Worm (Caenorhabditis elegans): ENCODE data around the gene ced-11.

ced-11 gene

DNA sequence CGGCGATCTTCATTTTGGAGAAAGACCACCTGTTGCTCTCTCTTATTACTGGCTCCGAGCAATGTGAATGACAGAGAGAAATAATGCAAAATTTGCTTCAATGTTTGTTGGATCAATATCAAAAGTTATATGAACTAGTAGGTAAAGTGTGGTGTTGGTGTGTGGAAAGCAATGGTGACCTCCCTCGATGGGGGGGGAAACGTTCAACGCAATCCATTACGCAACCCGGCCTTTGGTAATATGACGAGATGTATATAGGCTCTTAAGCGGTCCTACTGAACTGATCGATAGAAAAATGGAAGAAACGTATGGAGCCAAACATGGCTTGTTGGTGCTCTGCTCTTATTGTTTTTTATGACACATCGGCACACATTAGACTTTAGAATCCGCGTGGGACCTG lies 9.6 kb upstream of the ced-11 start:
- TF ChIP-seq cog-1 (tag; optimal IDR thresholded peaks at IDR 0.05): no peak
- no peak for TF ChIP-seq klf-2 (GFP tag; conservative IDR thresholded peaks at IDR 0.05)
- no peak for TF ChIP-seq flt-1 (GFP tag; IDR thresholded peaks at IDR 0.05)
- TF ChIP-seq ztf-29 (GFP tag; IDR thresholded peaks at IDR 0.05): no peak
- no peak for TF ChIP-seq ztf-23 (GFP tag; IDR thresholded peaks at IDR 0.05)
- no peak for TF ChIP-seq ref-1 (GFP tag; conservative IDR thresholded peaks at IDR 0.05)
- no peak for TF ChIP-seq med-1 (GFP tag; optimal IDR thresholded peaks at IDR 0.05; ENCODE audit: insufficient read depth)
- TF ChIP-seq tab-1 (GFP tag; IDR thresholded peaks at IDR 0.05): no peak
- TF ChIP-seq T22C8.4 (GFP tag; IDR thresholded peaks at IDR 0.05): no peak; the same call in 1 of the 2 replicates

DNA sequence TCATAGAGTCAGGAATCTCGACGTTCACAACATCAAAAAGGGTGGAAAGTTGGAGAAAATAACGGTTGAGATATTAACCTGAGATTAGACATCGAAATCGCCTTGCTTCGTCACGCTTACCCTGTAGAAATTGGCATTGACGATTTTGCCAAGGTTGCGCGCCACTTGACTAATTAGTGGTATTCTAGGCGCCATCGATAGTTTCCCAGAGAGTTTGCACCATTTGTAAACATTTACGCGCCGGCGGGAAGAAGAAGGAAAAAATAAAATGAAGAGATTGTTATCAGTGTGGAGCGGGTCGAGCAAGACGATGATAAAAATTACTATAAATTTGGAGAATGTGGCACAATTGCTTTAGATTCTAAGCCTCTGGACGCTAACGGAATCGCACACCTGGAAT lies 9.1 kb upstream of the ced-11 start:
- TF ChIP-seq ztf-23 (GFP tag; IDR thresholded peaks at IDR 0.05): no peak

DNA sequence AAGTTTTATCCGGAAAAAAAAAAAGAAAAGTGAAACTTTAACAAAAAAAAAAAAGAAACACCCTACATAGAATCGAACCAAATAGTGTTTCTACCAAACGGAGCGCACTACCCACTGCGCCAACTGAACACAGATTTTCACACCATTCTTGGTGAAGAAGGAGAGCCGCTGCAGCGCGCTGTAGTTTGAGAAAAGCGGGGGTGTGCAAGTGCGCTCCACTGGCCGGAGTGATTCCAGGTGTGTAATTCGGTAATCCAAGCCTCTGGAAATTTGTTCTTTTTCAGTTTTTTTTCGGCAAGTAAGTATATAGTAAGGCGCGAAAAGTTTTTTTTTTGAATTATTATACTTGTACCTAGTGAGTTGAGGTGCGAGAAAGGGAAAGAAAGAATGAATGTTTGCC lies 8.4 kb upstream of the ced-11 start:
- 0 out of 2 replicates have a peak, but pooled peaks have one; percentile 43 for TF ChIP-seq klf-2 (GFP tag; conservative IDR thresholded peaks at IDR 0.05)
- peak; percentile 28; the same call in 1 of the 2 replicates for TF ChIP-seq ztf-29 (GFP tag; IDR thresholded peaks at IDR 0.05)
- peak; percentile 87 for TF ChIP-seq flt-1 (GFP tag; IDR thresholded peaks at IDR 0.05)
- 0 out of 2 replicates have a peak, but pooled peaks have one; percentile 49 for TF ChIP-seq ztf-23 (GFP tag; IDR thresholded peaks at IDR 0.05)
- TF ChIP-seq T22C8.4 (GFP tag; IDR thresholded peaks at IDR 0.05): 0 out of 2 replicates have a peak, but pooled peaks have one; percentile 34

DNA sequence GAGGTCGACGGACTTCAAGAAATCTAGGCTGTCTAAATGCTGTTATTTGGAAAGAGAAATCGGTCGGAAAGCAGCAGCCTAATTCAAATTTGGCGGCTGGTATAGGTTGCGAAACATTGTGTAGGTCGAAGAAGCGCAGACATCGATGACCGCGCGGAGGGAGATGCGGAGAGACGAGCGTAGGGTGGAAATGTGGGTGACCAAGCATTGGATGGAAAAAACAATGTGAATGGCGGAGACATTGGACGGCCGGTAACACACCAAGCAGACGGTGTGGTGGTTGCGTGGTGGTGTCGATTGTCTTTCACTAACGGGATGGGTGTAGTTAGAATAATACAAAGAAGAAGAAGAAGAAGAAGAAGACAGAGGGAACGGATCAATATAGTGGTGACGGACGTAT lies 6.9 kb upstream of the ced-11 start:
- TF ChIP-seq tab-1 (GFP tag; IDR thresholded peaks at IDR 0.05) (peak; percentile 55; the same call in 1 of the 2 replicates), T22C8.4 (GFP tag; IDR thresholded peaks at IDR 0.05) (no peak)

DNA sequence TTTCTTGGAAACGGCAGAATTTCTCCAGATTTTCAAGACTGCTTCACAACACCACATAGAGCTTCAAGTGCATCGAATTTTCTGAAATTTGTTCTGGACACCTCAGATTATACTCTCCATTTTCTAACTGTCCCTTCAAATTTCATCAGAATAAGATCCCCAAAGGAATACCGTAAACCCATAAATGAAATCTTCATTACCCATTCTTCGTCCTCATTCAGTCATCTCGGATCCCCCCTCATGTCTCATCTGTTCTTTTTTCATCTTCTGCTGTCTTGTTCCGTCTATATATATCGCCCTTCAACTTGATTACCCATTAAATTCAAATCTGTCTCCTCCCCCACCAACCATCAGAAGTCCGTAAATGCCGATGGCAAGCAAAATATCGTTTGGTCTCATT lies 5.3 kb upstream of the ced-11 start:
- TF ChIP-seq flt-1 (GFP tag; IDR thresholded peaks at IDR 0.05) (peak; percentile 44; the same call in 1 of the 2 replicates), med-1 (GFP tag; optimal IDR thresholded peaks at IDR 0.05; ENCODE audit: insufficient read depth) (no peak)

DNA sequence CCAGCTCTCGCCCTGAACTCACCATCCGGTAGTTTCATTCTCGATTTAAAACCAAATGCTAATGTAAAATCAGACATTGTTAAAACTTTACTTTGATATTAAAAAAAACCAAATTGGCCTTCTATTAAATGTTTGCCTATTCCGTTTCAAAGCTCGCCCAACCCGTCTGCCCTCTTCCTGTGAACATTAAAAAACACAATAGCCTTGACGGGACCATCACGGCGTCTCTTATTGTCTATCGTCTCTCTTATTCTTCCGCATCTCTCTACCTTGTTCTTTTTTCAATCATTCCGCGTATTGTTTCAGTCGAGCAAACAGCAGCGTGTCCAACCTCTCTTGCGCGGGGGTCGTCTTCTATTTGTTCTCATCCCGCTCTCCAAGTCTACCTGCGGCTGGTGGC lies 4.7 kb upstream of the ced-11 start, which contains the start of gene ZK512.1:
Gene ZK512.1 (plus strand): TSS at position 301 of the 400 bp plus-strand sequence.
- TF ChIP-seq cog-1 (tag; optimal IDR thresholded peaks at IDR 0.05) (no peak), T22C8.4 (GFP tag; IDR thresholded peaks at IDR 0.05) (no peak), klf-2 (GFP tag; conservative IDR thresholded peaks at IDR 0.05) (no peak), med-1 (GFP tag; optimal IDR thresholded peaks at IDR 0.05; ENCODE audit: insufficient read depth) (no peak), ref-1 (GFP tag; conservative IDR thresholded peaks at IDR 0.05) (no peak), flt-1 (GFP tag; IDR thresholded peaks at IDR 0.05) (no peak), ztf-23 (GFP tag; IDR thresholded peaks at IDR 0.05) (no peak)

DNA sequence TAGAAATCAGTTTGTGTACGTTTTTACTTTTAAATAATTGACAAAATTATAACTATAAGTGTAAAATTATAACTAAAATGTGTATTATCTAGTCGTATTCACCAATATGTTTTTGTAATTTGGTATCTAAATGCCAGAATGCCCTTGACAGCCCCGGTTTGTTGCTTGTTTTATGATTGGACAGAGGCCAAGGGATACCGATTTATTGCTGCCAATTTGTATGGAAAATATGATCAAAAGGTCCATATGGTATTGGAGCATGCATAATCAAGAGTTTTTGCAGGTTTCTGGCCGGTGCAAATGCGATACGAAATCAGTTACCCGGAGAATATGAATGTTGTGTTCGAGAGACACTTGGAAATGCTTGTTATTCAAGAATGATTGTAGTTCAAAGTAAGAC lies 3.6 kb upstream of the ced-11 start:
- TF ChIP-seq ztf-29 (GFP tag; IDR thresholded peaks at IDR 0.05) (no peak), tab-1 (GFP tag; IDR thresholded peaks at IDR 0.05) (no peak), flt-1 (GFP tag; IDR thresholded peaks at IDR 0.05) (no peak), ref-1 (GFP tag; conservative IDR thresholded peaks at IDR 0.05) (no peak), klf-2 (GFP tag; conservative IDR thresholded peaks at IDR 0.05) (no peak), T22C8.4 (GFP tag; IDR thresholded peaks at IDR 0.05) (no peak), ztf-23 (GFP tag; IDR thresholded peaks at IDR 0.05) (no peak), med-1 (GFP tag; optimal IDR thresholded peaks at IDR 0.05; ENCODE audit: insufficient read depth) (no peak), cog-1 (tag; optimal IDR thresholded peaks at IDR 0.05) (no peak)

DNA sequence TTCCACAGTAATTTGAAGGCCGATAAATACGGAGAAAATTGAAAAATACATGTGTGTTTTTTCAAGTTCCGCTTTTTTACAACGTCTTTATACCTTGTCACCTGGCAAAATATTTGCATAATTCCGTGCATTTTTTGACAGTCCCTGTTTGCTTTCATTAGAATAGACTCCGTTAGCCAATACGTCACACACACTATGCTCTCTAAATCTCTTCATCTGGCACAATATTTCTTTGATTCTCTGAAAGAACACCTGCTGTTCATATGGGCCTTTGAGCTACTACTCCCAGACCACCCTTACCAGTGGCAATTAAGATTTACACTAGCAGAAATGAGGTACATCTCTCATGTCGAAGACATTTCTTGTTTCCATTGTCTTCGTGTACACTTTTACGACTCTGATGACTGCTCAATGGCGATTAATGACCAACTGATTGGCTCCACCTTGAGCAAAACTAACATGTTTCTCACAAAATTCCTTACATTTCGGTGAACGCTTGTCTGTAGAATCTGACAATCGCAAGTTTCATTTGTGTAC lies 974 bp upstream of the ced-11 start, which contains the start of gene grl-11:
Gene grl-11 (minus strand): TSS at position 51 of the 537 bp plus-strand sequence.
- TF ChIP-seq ztf-29 (GFP tag; IDR thresholded peaks at IDR 0.05) (no peak), klf-2 (GFP tag; conservative IDR thresholded peaks at IDR 0.05) (no peak), T22C8.4 (GFP tag; IDR thresholded peaks at IDR 0.05) (no peak), cog-1 (tag; optimal IDR thresholded peaks at IDR 0.05) (no peak)

DNA sequence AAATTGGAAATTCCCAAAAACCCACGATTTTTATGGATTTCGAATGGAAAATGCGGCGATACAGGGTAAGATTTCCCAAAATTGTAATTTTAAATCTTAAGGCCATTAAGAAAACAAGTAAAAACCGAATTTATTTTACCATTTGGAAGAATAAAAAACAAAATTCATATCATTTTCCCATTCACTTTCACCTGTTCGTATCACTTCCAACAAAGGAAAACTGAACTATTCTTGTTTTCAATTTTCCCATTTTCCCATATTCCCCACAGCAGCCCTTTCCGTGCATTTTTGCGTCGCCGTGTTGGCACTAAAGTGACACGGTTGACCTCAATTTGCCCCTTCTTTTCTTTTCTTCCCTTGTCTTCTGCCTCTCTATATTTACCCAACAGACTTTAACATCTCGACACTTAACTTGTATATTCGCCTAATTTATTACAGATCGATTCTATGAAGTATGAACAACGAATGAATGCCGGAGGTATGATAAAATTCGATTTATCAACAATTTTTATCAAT lies 6.5 kb downstream of the ced-11 start, which contains the start of gene sec-16A.1:
Gene sec-16A.1 (plus strand): TSS at position 51 of the 516 bp plus-strand sequence.
- no peak for TF ChIP-seq cog-1 (tag; optimal IDR thresholded peaks at IDR 0.05)
- no peak for TF ChIP-seq med-1 (GFP tag; optimal IDR thresholded peaks at IDR 0.05; ENCODE audit: insufficient read depth)
- TF ChIP-seq flt-1 (GFP tag; IDR thresholded peaks at IDR 0.05): no peak
- TF ChIP-seq ztf-29 (GFP tag; IDR thresholded peaks at IDR 0.05): no peak
- TF ChIP-seq ztf-23 (GFP tag; IDR thresholded peaks at IDR 0.05): no peak
- TF ChIP-seq T22C8.4 (GFP tag; IDR thresholded peaks at IDR 0.05): no peak
- no peak for TF ChIP-seq ref-1 (GFP tag; conservative IDR thresholded peaks at IDR 0.05)
- TF ChIP-seq tab-1 (GFP tag; IDR thresholded peaks at IDR 0.05): no peak
- TF ChIP-seq klf-2 (GFP tag; conservative IDR thresholded peaks at IDR 0.05): no peak

DNA sequence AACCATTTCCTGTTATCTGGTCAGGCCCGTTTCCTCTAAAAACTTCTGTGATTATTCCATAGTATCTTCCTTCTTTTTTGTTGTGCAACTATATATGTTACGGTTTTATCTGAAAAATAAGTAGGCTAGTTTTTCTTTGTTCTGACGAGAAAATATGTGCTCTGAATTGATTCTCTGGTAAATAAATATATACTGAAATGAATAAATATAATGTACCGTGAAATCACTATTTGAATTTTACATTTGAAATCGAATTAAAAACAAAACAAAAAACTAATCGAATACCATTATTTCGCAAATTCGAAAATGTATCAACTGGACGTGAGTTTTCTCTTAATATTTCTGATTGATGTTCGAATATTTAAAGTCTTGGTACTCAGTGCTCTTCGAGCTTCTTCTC lies 11.2 kb downstream of the ced-11 start, which contains the start of gene ZK512.10:
Gene ZK512.10 (plus strand): TSS at position 301 of the 400 bp plus-strand sequence.
- TF ChIP-seq ref-1 (GFP tag; conservative IDR thresholded peaks at IDR 0.05): no peak
- TF ChIP-seq tab-1 (GFP tag; IDR thresholded peaks at IDR 0.05): no peak
- TF ChIP-seq klf-2 (GFP tag; conservative IDR thresholded peaks at IDR 0.05): no peak
- TF ChIP-seq med-1 (GFP tag; optimal IDR thresholded peaks at IDR 0.05; ENCODE audit: insufficient read depth): no peak
- TF ChIP-seq T22C8.4 (GFP tag; IDR thresholded peaks at IDR 0.05): no peak
- TF ChIP-seq flt-1 (GFP tag; IDR thresholded peaks at IDR 0.05): no peak
- TF ChIP-seq ztf-29 (GFP tag; IDR thresholded peaks at IDR 0.05): no peak
- TF ChIP-seq ztf-23 (GFP tag; IDR thresholded peaks at IDR 0.05): no peak

DNA sequence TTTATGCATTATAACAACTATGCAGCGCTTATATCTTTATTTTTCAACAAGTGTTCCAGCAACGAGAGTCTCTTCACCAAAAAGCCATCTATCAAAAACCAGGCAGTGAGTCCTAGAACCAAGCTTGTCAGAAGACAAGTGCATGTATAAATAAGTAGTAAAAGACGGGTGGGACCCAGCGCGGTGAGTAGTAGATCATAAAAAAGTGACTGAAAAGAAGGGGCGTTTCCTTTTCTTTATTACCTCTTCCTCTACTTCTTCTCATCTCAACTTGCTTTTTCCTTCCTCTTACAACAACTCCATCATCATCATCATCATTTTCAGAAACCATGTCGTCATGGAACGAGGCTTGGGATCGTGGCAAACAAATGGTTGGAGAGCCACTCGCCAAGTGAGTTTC lies 17.2 kb downstream of the ced-11 start, which contains the start of gene eat-4:
Gene eat-4 (plus strand): TSS at position 301 of the 400 bp plus-strand sequence.
- TF ChIP-seq ztf-29 (GFP tag; IDR thresholded peaks at IDR 0.05): no peak
- TF ChIP-seq tab-1 (GFP tag; IDR thresholded peaks at IDR 0.05): no peak
- no peak for TF ChIP-seq ztf-23 (GFP tag; IDR thresholded peaks at IDR 0.05)
- no peak for TF ChIP-seq T22C8.4 (GFP tag; IDR thresholded peaks at IDR 0.05)
- no peak for TF ChIP-seq med-1 (GFP tag; optimal IDR thresholded peaks at IDR 0.05; ENCODE audit: insufficient read depth)
